Worm (Caenorhabditis elegans) whole organism, L2 larva: ENCODE measurements around the gene C29F4.3.

Experiments
- ama-1 ChIP-seq: fragments of 150-350 bp; optimal IDR thresholded peaks from 2 replicates; lab custom pipeline; 2018; ENCODE audit warnings: inconsistent platforms
- ceh-16 ChIP-seq: fragments of 150-350 bp; optimal IDR thresholded peaks from 2 replicates; lab custom pipeline; 2014; ENCODE audit warnings: missing biosample characterization, missing genetic modification characterization
- crh-2 ChIP-seq: sonication (generic microtip); optimal IDR thresholded peaks from 2 replicates; lab custom pipeline; 2017; ENCODE audit warnings: missing biosample characterization, missing genetic modification characterization
- egl-27 ChIP-seq: sonication (generic microtip); optimal IDR thresholded peaks from 3 replicates; lab custom pipeline; 2017; ENCODE audit warnings: missing biosample characterization, missing genetic modification reagents, missing genetic modification characterization
- elt-1 ChIP-seq: fragments of 150-350 bp; optimal IDR thresholded peaks from 2 replicates; lab custom pipeline; 2014; ENCODE audit warnings: missing biosample characterization, missing genetic modification characterization
- lin-11 ChIP-seq: fragments of 150-350 bp; sonication (generic microtip); optimal IDR thresholded peaks from 2 replicates; lab custom pipeline; 2014; ENCODE audit warnings: missing biosample characterization, missing genetic modification characterization, inconsistent platforms, mixed read lengths
- lsy-2 ChIP-seq, 2 experiments: fragments of 150-350 bp in 1 of 2; sonication (generic microtip) in 1 of 2; optimal IDR thresholded peaks; 2 replicates each; lab custom pipeline; 2014 to 2017; ENCODE audit warnings: missing biosample characterization in 2 of 2, missing genetic modification characterization in 2 of 2
- nhr-237 ChIP-seq: fragments of 150-350 bp; optimal IDR thresholded peaks from 2 replicates; lab custom pipeline; 2014; ENCODE audit warnings: missing biosample characterization, missing genetic modification characterization
- nhr-77 ChIP-seq: fragments of 150-350 bp; optimal IDR thresholded peaks from 2 replicates; lab custom pipeline; 2014; ENCODE audit warnings: missing biosample characterization, missing genetic modification characterization
- sma-3 ChIP-seq: sonication (generic microtip); optimal IDR thresholded peaks from 2 replicates; lab custom pipeline; 2016; ENCODE audit warnings: missing genetic modification reagents, missing genetic modification characterization, missing compliant biosample characterization
- snpc-4 ChIP-seq: fragments of 150-350 bp; optimal IDR thresholded peaks from 2 replicates; lab custom pipeline; 2014; ENCODE audit warnings: missing biosample characterization, missing genetic modification characterization
- ztf-1 ChIP-seq: fragments of 200-800 bp; sonication (Bioruptor generic); conservative IDR thresholded peaks from 2 replicates; pipeline ENCODE4 v1.3.6; 2022; ENCODE audit warnings: missing genetic modification characterization, missing compliant biosample characterization
- ztf-4 ChIP-seq: fragments of 150-350 bp; optimal IDR thresholded peaks from 2 replicates; lab custom pipeline; 2014; ENCODE audit warnings: missing biosample characterization, missing genetic modification characterization

ce11 chrIV:11235755-11236154, 12.0 kb upstream of the C29F4.3 start:
- no peak for TF ChIP-seq ama-1
- no peak for TF ChIP-seq sma-3 (GFP tag; lab: Kevin White, UChicago)
- no peak for TF ChIP-seq nhr-77 (tag; lab: Kevin White, UChicago)
- TF ChIP-seq ztf-1 = no peak
- no peak for TF ChIP-seq elt-1 (tag; lab: Kevin White, UChicago)
- TF ChIP-seq crh-2 (tag; lab: Kevin White, UChicago) = no peak
- no peak for TF ChIP-seq snpc-4 (tag; lab: Kevin White, UChicago)
- no peak for TF ChIP-seq lin-11 (tag; lab: Kevin White, UChicago)
- no peak for TF ChIP-seq nhr-237 (tag; lab: Kevin White, UChicago)
- TF ChIP-seq ceh-16 (tag; lab: Kevin White, UChicago) = no peak
- no peak for TF ChIP-seq egl-27
- no peak for TF ChIP-seq ztf-4 (tag; lab: Kevin White, UChicago)
- no peak for TF ChIP-seq lsy-2 (tag; optimal IDR thresholded peaks at IDR 0.05; lab: Kevin White, UChicago)
